Worm (Caenorhabditis elegans) whole organism, midembryonic: ENCODE data around the gene clec-58.

ENCODE experiments used
- T22C8.4 ChIP-seq: fragments of 200-800 bp; sonication (Bioruptor generic); IDR thresholded peaks from 2 replicates; pipeline ENCODE4 v1.3.6; 2022; ENCODE audit warnings: missing genetic modification characterization, missing compliant biosample characterization
- cog-1 ChIP-seq: sonication (generic microtip); optimal IDR thresholded peaks from 2 replicates; lab custom pipeline; 2016; ENCODE audit warnings: missing genetic modification characterization, missing compliant biosample characterization
- flt-1 ChIP-seq: fragments of 200-800 bp; sonication (Bioruptor generic); IDR thresholded peaks from 2 replicates; pipeline ENCODE4 v1.3.6; 2022; ENCODE audit warnings: missing genetic modification characterization, missing compliant biosample characterization
- klf-2 ChIP-seq: fragments of 200-800 bp; sonication (Bioruptor generic); conservative IDR thresholded peaks from 2 replicates; pipeline ENCODE4 v1.3.6; 2022; ENCODE audit warnings: missing genetic modification reagents, missing genetic modification characterization, missing compliant biosample characterization
- med-1 ChIP-seq: sonication (generic microtip); optimal IDR thresholded peaks from 2 replicates; lab custom pipeline; 2017; ENCODE audit warnings: missing genetic modification characterization, mild to moderate bottlenecking, missing compliant biosample characterization, antibody characterized with exemption, missing genetic modification reagents; ENCODE audit not compliant: insufficient read depth
- ref-1 ChIP-seq: fragments of 200-800 bp; sonication (Bioruptor generic); conservative IDR thresholded peaks from 2 replicates; pipeline ENCODE4 v1.3.6; 2022; ENCODE audit warnings: missing genetic modification reagents, missing genetic modification characterization, missing compliant biosample characterization
- tab-1 ChIP-seq: fragments of 200-800 bp; sonication (Bioruptor generic); IDR thresholded peaks from 2 replicates; pipeline ENCODE4 v1.3.6; 2022; ENCODE audit warnings: missing genetic modification characterization, missing compliant biosample characterization
- ztf-23 ChIP-seq: fragments of 200-800 bp; sonication (Bioruptor generic); IDR thresholded peaks from 2 replicates; pipeline ENCODE4 v1.3.6; 2022; ENCODE audit warnings: missing genetic modification reagents, missing genetic modification characterization, missing compliant biosample characterization
- ztf-29 ChIP-seq: fragments of 200-800 bp; sonication (Bioruptor generic); IDR thresholded peaks from 2 replicates; pipeline ENCODE4 v1.3.6; 2022; ENCODE audit warnings: missing genetic modification reagents, missing genetic modification characterization, missing compliant biosample characterization

clec-58 gene

DNA sequence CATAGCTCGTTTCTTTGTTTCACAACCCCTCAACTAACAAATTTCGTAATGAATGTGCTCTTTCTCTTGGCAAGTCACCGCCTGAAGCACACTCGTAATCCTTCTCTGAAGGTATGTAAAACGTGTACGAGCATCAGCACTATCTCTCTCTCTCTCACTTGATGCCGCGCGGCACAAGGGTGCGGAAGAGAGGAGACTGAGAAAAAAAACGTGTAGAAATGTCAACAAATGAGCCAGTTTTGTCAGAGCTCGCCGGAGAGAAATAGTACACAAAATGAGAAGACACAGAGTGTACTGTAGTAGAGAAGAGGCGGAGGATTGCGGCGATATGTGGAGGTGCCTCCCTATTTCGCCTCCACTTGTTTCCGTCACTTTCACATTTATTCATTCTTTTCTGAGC, 34.3 kb upstream of the clec-58 start, which contains the start of gene F59B10.3:
Gene F59B10.3, plus strand, starts transcription at position 301 of the 400 bp plus-strand sequence.
- TF ChIP-seq med-1 (GFP tag; lab: Kevin White, UChicago) (no peak), T22C8.4 (GFP tag; lab: Robert Waterston, UW) (no peak), tab-1 (no peak), cog-1 (tag; lab: Kevin White, UChicago) (no peak), flt-1 (no peak), ztf-23 (GFP tag; lab: Robert Waterston, UW) (no peak), ztf-29 (GFP tag; lab: Robert Waterston, UW) (no peak), klf-2 (GFP tag; lab: Robert Waterston, UW) (no peak), ref-1 (GFP tag; lab: Robert Waterston, UW) (no peak)

ce11 chrII:10509746-10510145, 33.8 kb upstream of the clec-58 start, which contains the start of gene F59B10.2:
Gene F59B10.2, minus strand, starts transcription at chrII:10509846.
- TF ChIP-seq T22C8.4 (GFP tag; lab: Robert Waterston, UW): no peak
- TF ChIP-seq cog-1 (tag; lab: Kevin White, UChicago): no peak
- TF ChIP-seq ztf-29 (GFP tag; lab: Robert Waterston, UW): no peak
- no peak for TF ChIP-seq ztf-23 (GFP tag; lab: Robert Waterston, UW)
- no peak for TF ChIP-seq med-1 (GFP tag; lab: Kevin White, UChicago)
- no peak for TF ChIP-seq klf-2 (GFP tag; lab: Robert Waterston, UW)

- TF ChIP-seq ztf-29 (GFP tag; lab: Robert Waterston, UW) (no peak), flt-1 (no peak), klf-2 (GFP tag; lab: Robert Waterston, UW) (no peak), cog-1 (tag; lab: Kevin White, UChicago) (no peak), med-1 (GFP tag; lab: Kevin White, UChicago) (no peak), tab-1 (no peak), T22C8.4 (GFP tag; lab: Robert Waterston, UW) (no peak), ztf-23 (GFP tag; lab: Robert Waterston, UW) (no peak)
Observed at ce11 chrII:10507906-10508305, 32.0 kb upstream of the clec-58 start.

ce11 chrII:10505949-10506348, 30.0 kb upstream of the clec-58 start:
- TF ChIP-seq med-1 (GFP tag; lab: Kevin White, UChicago): no peak
- no peak for TF ChIP-seq klf-2 (GFP tag; lab: Robert Waterston, UW)
- TF ChIP-seq ztf-23 (GFP tag; lab: Robert Waterston, UW): no peak
- no peak for TF ChIP-seq tab-1
- no peak for TF ChIP-seq cog-1 (tag; lab: Kevin White, UChicago)
- no peak for TF ChIP-seq flt-1
- no peak for TF ChIP-seq ref-1 (GFP tag; lab: Robert Waterston, UW)
- no peak for TF ChIP-seq ztf-29 (GFP tag; lab: Robert Waterston, UW)
- no peak for TF ChIP-seq T22C8.4 (GFP tag; lab: Robert Waterston, UW)

DNA sequence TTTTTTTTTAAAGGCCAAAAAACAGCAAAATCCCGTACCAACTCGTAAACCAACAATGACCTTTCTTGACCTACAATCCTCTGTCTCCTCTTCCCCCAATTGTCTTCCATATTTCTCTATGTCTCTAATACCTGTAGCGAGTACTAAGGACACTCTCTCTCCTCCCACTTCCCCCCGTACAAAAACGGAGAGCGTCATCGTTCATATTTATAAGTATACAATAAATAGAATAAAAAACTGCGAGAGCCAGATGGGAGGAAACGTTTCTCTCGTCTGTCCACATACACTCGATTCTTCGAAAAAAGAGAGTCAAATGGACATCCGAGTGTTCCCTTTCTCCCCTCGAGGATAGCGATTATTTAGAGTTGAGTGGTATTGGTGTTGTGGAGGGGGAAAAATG, 28.8 kb upstream of the clec-58 start:
- TF ChIP-seq ztf-23 (GFP tag; lab: Robert Waterston, UW): no peak
- no peak for TF ChIP-seq med-1 (GFP tag; lab: Kevin White, UChicago)
- no peak for TF ChIP-seq klf-2 (GFP tag; lab: Robert Waterston, UW)
- no peak for TF ChIP-seq T22C8.4 (GFP tag; lab: Robert Waterston, UW)
- no peak for TF ChIP-seq tab-1
- TF ChIP-seq flt-1: no peak

ce11 chrII:10502491-10503063, 26.6 kb upstream of the clec-58 start, which contains the start of gene myrf-1:
Gene myrf-1, minus strand, starts transcription at chrII:10502541.
- TF ChIP-seq ref-1 (GFP tag; lab: Robert Waterston, UW): no peak
- 0 out of 2 replicates have a peak, but pooled peaks have one; percentile 6 for TF ChIP-seq flt-1
- peak; percentile 56; the same call in 1 of the 2 replicates for TF ChIP-seq ztf-23 (GFP tag; lab: Robert Waterston, UW)
- TF ChIP-seq med-1 (GFP tag; lab: Kevin White, UChicago): no peak
- no peak for TF ChIP-seq T22C8.4 (GFP tag; lab: Robert Waterston, UW)
- 0 out of 2 replicates have a peak, but pooled peaks have one; percentile 67 for TF ChIP-seq tab-1
- TF ChIP-seq ztf-29 (GFP tag; lab: Robert Waterston, UW): no peak
- TF ChIP-seq klf-2 (GFP tag; lab: Robert Waterston, UW): no peak
- TF ChIP-seq cog-1 (tag; lab: Kevin White, UChicago): peak; percentile 72

- TF ChIP-seq klf-2 (GFP tag; lab: Robert Waterston, UW) (no peak), cog-1 (tag; lab: Kevin White, UChicago) (no peak)
Observed at ce11 chrII:10501578-10501977, 25.6 kb upstream of the clec-58 start.

- no peak for TF ChIP-seq cog-1 (tag; lab: Kevin White, UChicago)
- TF ChIP-seq tab-1: no peak
- no peak for TF ChIP-seq ref-1 (GFP tag; lab: Robert Waterston, UW)
- no peak for TF ChIP-seq T22C8.4 (GFP tag; lab: Robert Waterston, UW)
- no peak for TF ChIP-seq ztf-23 (GFP tag; lab: Robert Waterston, UW)
- TF ChIP-seq med-1 (GFP tag; lab: Kevin White, UChicago): no peak
- no peak for TF ChIP-seq flt-1
- TF ChIP-seq klf-2 (GFP tag; lab: Robert Waterston, UW): no peak
- no peak for TF ChIP-seq ztf-29 (GFP tag; lab: Robert Waterston, UW)
Observed at ce11 chrII:10500674-10501073, 24.7 kb upstream of the clec-58 start.

- TF ChIP-seq klf-2 (GFP tag; lab: Robert Waterston, UW): no peak
- TF ChIP-seq tab-1: no peak
- TF ChIP-seq med-1 (GFP tag; lab: Kevin White, UChicago): no peak
- no peak for TF ChIP-seq flt-1
- TF ChIP-seq ztf-23 (GFP tag; lab: Robert Waterston, UW): no peak
- no peak for TF ChIP-seq ztf-29 (GFP tag; lab: Robert Waterston, UW)
- no peak for TF ChIP-seq T22C8.4 (GFP tag; lab: Robert Waterston, UW)
Observed at ce11 chrII:10495912-10496311, 20.0 kb upstream of the clec-58 start, which contains the start of gene ZK666.12. Gene ZK666.12, plus strand, starts transcription at chrII:10496212.
